Worm (Caenorhabditis elegans) whole organism, L1 larva: ENCODE results near the gene srdh-1.

Source experiments
- aha-1 ChIP-seq: fragments of 150-350 bp; optimal IDR thresholded peaks from 2 replicates; lab custom pipeline; 2014; ENCODE audit warnings: missing biosample characterization, missing genetic modification characterization
- ama-1 ChIP-seq: fragments of 150-350 bp; optimal IDR thresholded peaks from 2 replicates; lab custom pipeline; 2014
- ceh-82 ChIP-seq, 3 experiments: fragments of 150-350 bp in 1 of 3; sonication (generic microtip) in 2 of 3; optimal IDR thresholded peaks; 2 replicates each; lab custom pipeline; 2014 to 2017; ENCODE audit warnings: missing biosample characterization in 3 of 3, missing genetic modification characterization in 3 of 3
- dpl-1 ChIP-seq, 3 experiments: fragments of 150-350 bp in 2 of 3; sonication (generic microtip) in 1 of 3; optimal IDR thresholded peaks; 2 replicates each; lab custom pipeline; 2014 to 2017; ENCODE audit warnings: missing biosample characterization in 3 of 3, missing genetic modification characterization in 3 of 3, missing genetic modification reagents in 3 of 3
- fos-1 ChIP-seq: fragments of 150-350 bp; optimal IDR thresholded peaks from 2 replicates; lab custom pipeline; 2014; ENCODE audit warnings: missing biosample characterization, missing genetic modification characterization
- mab-9 ChIP-seq: fragments of 200-800 bp; sonication (Bioruptor generic); IDR thresholded peaks from 2 replicates; pipeline ENCODE4 v1.3.6; 2022; ENCODE audit warnings: missing genetic modification reagents, missing genetic modification characterization, missing compliant biosample characterization
- mep-1 ChIP-seq: fragments of 150-350 bp; optimal IDR thresholded peaks from 2 replicates; lab custom pipeline; 2014; ENCODE audit warnings: missing biosample characterization, missing genetic modification characterization
- nhr-76 ChIP-seq: sonication (generic microtip); optimal IDR thresholded peaks from 2 replicates; lab custom pipeline; 2017; ENCODE audit warnings: missing biosample characterization, missing genetic modification characterization
- nhr-77 ChIP-seq: fragments of 150-350 bp; optimal IDR thresholded peaks from 2 replicates; lab custom pipeline; 2014; ENCODE audit warnings: missing biosample characterization, missing genetic modification characterization
- snpc-4 ChIP-seq: fragments of 150-350 bp; optimal IDR thresholded peaks from 2 replicates; lab custom pipeline; 2014; ENCODE audit warnings: missing biosample characterization, missing genetic modification characterization
- sptf-1 ChIP-seq: fragments of 150-350 bp; optimal IDR thresholded peaks from 2 replicates; lab custom pipeline; 2014; ENCODE audit warnings: missing biosample characterization, missing genetic modification characterization
- ztf-11 ChIP-seq, 2 experiments: sonication (generic microtip); optimal IDR thresholded peaks; 2 replicates each; lab custom pipeline; 2016 to 2017; ENCODE audit warnings: missing genetic modification characterization in 2 of 2, missing biosample characterization in 1 of 2, missing compliant biosample characterization in 1 of 2

ce11 chrII:8295296-8295695 lies 30.8 kb downstream of the srdh-1 start, which contains the start of gene nlp-55:
- TF ChIP-seq nhr-76 (tag; lab: Kevin White, UChicago): no peak
- TF ChIP-seq sptf-1: no peak
- TF ChIP-seq nhr-77: no peak
- no peak for TF ChIP-seq ztf-11 (tag; optimal IDR thresholded peaks at IDR 0.05; lab: Kevin White, UChicago)
- TF ChIP-seq ceh-82 (tag; optimal IDR thresholded peaks at IDR 0.05; lab: Kevin White, UChicago): no peak
- TF ChIP-seq ama-1: no peak
- no peak for TF ChIP-seq mab-9 (GFP tag; lab: Robert Waterston, UW)
- TF ChIP-seq fos-1 (tag; lab: Kevin White, UChicago): no peak
- no peak for TF ChIP-seq snpc-4
- TF ChIP-seq mep-1 (tag; lab: Kevin White, UChicago): no peak
- no peak for TF ChIP-seq dpl-1 (GFP tag; optimal IDR thresholded peaks at IDR 0.05; lab: Kevin White, UChicago)
- TF ChIP-seq aha-1: no peak
